Fruit fly (Drosophila melanogaster) whole organism, pupa: ENCODE results near the gene Cand1.

Source experiments
- CG10348 ChIP-seq: fragments of 200-800 bp; sonication (Bioruptor generic); IDR thresholded peaks from 2 replicates; pipeline ENCODE4 v1.3.6; 2022; ENCODE audit warnings: missing biosample characterization, missing genetic modification characterization
- CG12605 ChIP-seq: fragments of 200-800 bp; sonication (Bioruptor generic); IDR thresholded peaks from 2 replicates; pipeline ENCODE4 v1.3.6; 2022; ENCODE audit warnings: missing biosample characterization, missing genetic modification characterization
- CG13204 ChIP-seq: fragments of 200-800 bp; sonication (Bioruptor generic); optimal IDR thresholded peaks from 2 replicates; lab custom pipeline; 2018; ENCODE audit warnings: missing biosample characterization, mild to moderate bottlenecking, missing genetic modification characterization, moderate library complexity
- CG14655 ChIP-seq: fragments of 200-800 bp; sonication (Bioruptor generic); optimal IDR thresholded peaks from 3 replicates; lab custom pipeline; 2017; ENCODE audit warnings: mild to moderate bottlenecking, missing biosample characterization, missing genetic modification reagents, missing genetic modification characterization
- CG15710 ChIP-seq: fragments of 200-800 bp; sonication (Bioruptor generic); optimal IDR thresholded peaks from 2 replicates; lab custom pipeline; 2018; ENCODE audit warnings: missing biosample characterization, mild to moderate bottlenecking, missing genetic modification characterization, moderate library complexity
- CG17806 ChIP-seq: fragments of 200-800 bp; sonication (Bioruptor generic); optimal IDR thresholded peaks from 2 replicates; lab custom pipeline; 2018; ENCODE audit warnings: missing biosample characterization, mild to moderate bottlenecking, missing genetic modification characterization, moderate library complexity
- CG32121 ChIP-seq: fragments of 200-800 bp; sonication (Bioruptor generic); IDR thresholded peaks from 2 replicates; pipeline ENCODE4 v1.3.6; 2022; ENCODE audit warnings: missing biosample characterization, missing genetic modification characterization
- CG34367 ChIP-seq: fragments of 200-800 bp; sonication (Bioruptor generic); optimal IDR thresholded peaks from 2 replicates; lab custom pipeline; 2018; ENCODE audit warnings: missing biosample characterization, mild to moderate bottlenecking, missing genetic modification characterization
- CG8301 ChIP-seq: fragments of 200-800 bp; sonication (Bioruptor generic); optimal IDR thresholded peaks from 2 replicates; lab custom pipeline; 2018; ENCODE audit warnings: missing biosample characterization, mild to moderate bottlenecking, missing genetic modification characterization
- D1 ChIP-seq: fragments of 200-800 bp; sonication (Bioruptor generic); optimal IDR thresholded peaks from 2 replicates; lab custom pipeline; 2018; ENCODE audit warnings: missing biosample characterization, mild to moderate bottlenecking, missing genetic modification characterization, moderate library complexity
- Ets98B ChIP-seq: fragments of 200-800 bp; sonication (Bioruptor generic); IDR thresholded peaks from 2 replicates; pipeline ENCODE4 v1.3.6; 2022; ENCODE audit warnings: missing biosample characterization, missing genetic modification characterization
- Pif1A ChIP-seq: fragments of 200-800 bp; sonication (Bioruptor generic); optimal IDR thresholded peaks from 3 replicates; lab custom pipeline; 2016; ENCODE audit warnings: missing biosample characterization, missing genetic modification characterization
- Snoo ChIP-seq: fragments of 200-800 bp; sonication (Bioruptor generic); optimal IDR thresholded peaks from 3 replicates; lab custom pipeline; 2017; ENCODE audit warnings: missing biosample characterization, mild to moderate bottlenecking, missing genetic modification characterization, inconsistent platforms
- rn ChIP-seq: fragments of 200-800 bp; sonication (Bioruptor generic); IDR thresholded peaks from 2 replicates; pipeline ENCODE4 v1.3.6; 2022; ENCODE audit warnings: missing biosample characterization, missing genetic modification characterization

Gene Cand1

DNA sequence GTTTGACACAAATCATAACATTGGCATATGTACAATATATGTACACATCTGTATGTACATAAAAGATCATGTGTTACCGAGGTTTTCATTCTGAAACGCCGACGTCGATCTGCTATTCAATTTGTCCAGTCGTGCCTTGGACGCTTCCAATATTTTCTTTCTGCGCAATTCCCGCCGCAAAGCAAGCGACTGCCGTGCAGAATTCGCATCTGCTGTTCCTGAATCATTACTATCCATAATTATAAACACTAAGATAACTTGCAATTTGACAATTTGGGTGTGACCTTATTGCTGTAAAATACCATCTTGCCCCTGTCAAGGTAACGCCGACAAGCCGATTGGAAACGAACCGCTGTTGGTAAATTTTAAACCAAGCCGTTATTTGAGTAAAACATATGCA is 50.7 kb downstream of the Cand1 start:
- no peak for TF ChIP-seq CG10348 (GFP tag; lab: Robert Waterston, UW)
- TF ChIP-seq CG32121 (GFP tag; lab: Robert Waterston, UW), result no peak
- no peak for TF ChIP-seq CG17806 (tag; lab: Kevin White, UChicago)
- no peak for TF ChIP-seq CG34367 (tag; lab: Kevin White, UChicago)
- TF ChIP-seq Ets98B (GFP tag; lab: Robert Waterston, UW), result no peak
- no peak for TF ChIP-seq CG13204 (GFP tag; lab: Kevin White, UChicago)
- TF ChIP-seq Pif1A (GFP tag; lab: Kevin White, UChicago), result no peak

DNA sequence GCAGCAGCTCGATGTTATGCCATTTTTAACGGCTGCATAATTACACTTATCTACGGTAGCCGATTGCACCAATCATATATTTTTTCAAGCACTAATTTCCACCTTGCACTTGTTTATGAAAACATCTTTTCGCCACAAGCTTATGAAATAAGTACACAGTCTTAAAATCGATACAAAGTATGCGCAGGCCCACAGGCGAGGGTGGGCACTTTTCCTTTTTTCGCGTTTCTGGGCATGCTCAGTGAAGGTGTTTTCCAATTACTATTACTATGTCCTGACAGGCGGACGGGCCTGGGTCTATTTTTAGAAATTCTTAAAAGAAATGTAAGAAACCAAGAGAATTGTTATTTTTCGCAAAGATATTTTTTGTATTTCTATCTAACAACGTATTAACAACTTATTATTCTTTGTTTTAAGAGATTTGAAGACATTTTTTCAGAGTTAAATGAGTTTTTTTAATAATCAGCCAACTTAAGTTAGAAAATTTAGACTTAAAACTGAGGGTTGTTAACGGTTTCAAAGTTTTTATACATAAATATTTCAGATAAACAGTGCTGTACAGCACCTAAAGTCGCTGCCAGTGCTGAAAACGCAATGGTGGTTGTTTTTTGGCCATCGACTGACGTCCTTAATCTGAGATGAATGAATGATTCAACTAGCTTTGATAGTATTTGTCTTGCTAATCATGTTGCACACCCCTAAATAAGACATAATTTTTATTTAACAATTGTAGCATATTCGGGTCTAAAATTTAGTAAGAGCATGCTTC is 51.7 kb downstream of the Cand1 start, which contains the start of gene Cdk5alpha:
TSS of gene Cdk5alpha (minus strand) at position 343 of the 769 bp plus-strand sequence.
- TF ChIP-seq CG12605 (GFP tag; lab: Robert Waterston, UW) (no peak), Snoo (tag; lab: Kevin White, UChicago) (no peak), CG15710 (tag; lab: Kevin White, UChicago) (no peak), rn (GFP tag; lab: Robert Waterston, UW) (no peak), D1 (no peak), CG8301 (tag; lab: Kevin White, UChicago) (no peak), CG32121 (GFP tag; lab: Robert Waterston, UW) (no peak), CG14655 (GFP tag; lab: Kevin White, UChicago) (no peak)
